Fruit fly (Drosophila melanogaster): ENCODE measurements around the gene Kat60.

- peak; percentile 18 for TF ChIP-seq topi (GFP tag; optimal IDR thresholded peaks at IDR 0.05)
- TF ChIP-seq cyc (GFP tag; optimal IDR thresholded peaks at IDR 0.05): no peak
- no peak for TF ChIP-seq svp (GFP tag)
- TF ChIP-seq Lpt (GFP tag; optimal IDR thresholded peaks at IDR 0.05): peak; percentile 61
- peak; percentile 90; the same call in 2 of the 3 replicates for TF ChIP-seq CG6163 (GFP tag; IDR thresholded peaks at IDR 0.05)
- TF ChIP-seq spab (GFP tag; optimal IDR thresholded peaks at IDR 0.05): no peak
- TF ChIP-seq CG10669 (GFP tag; optimal IDR thresholded peaks at IDR 0.05): no peak
- no peak for TF ChIP-seq OdsH (GFP tag; optimal IDR thresholded peaks at IDR 0.05)
- TF ChIP-seq Eip75B (GFP tag; optimal IDR thresholded peaks at IDR 0.05): peak; percentile 47
These were observed 49.1 kb upstream of the Kat60 start for dm6 chr3R:5281094-5281493.

Data from whole organism, prepupa.